Worm (Caenorhabditis elegans): ENCODE measurements around the gene F16G10.14.

DNA sequence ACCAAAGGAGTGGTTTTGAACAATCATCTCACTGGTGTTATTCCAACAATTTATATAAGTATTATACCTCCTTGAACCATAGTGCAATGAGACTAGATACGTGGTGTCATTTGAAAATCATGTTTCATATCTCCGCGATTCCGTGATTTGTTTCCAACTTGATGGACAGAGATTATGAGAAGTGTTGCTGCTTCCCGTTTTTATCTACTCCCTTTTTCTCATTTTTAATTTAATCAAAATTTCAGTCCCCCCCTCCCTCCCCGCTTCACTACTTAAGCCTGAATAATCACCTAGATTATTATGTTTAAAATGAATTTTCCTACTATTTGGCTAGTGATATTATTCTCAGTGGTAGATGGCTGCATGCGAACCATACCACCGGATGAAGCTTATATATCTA, 26.7 kb downstream of the F16G10.14 start, which contains the start of gene F16G10.3:
- TF ChIP-seq sea-2 (GFP tag; optimal IDR thresholded peaks at IDR 0.05) (no peak), elt-3 (tag; optimal IDR thresholded peaks at IDR 0.05) (no peak), tbx-2 (tag; optimal IDR thresholded peaks at IDR 0.05) (no peak), egl-5 (tag; optimal IDR thresholded peaks at IDR 0.05) (no peak), fkh-10 (GFP tag; optimal IDR thresholded peaks at IDR 0.05) (no peak), ztf-4 (tag; optimal IDR thresholded peaks at IDR 0.05) (no peak), nhr-77 (tag; optimal IDR thresholded peaks at IDR 0.05) (no peak), fos-1 (tag; optimal IDR thresholded peaks at IDR 0.05) (no peak), nhr-11 (tag; optimal IDR thresholded peaks at IDR 0.05) (no peak), mdl-1 (tag; optimal IDR thresholded peaks at IDR 0.05) (no peak), elt-2 (tag; optimal IDR thresholded peaks at IDR 0.05) (no peak), nhr-12 (tag; optimal IDR thresholded peaks at IDR 0.05) (no peak)
